Fruit fly (Drosophila melanogaster): ENCODE measurements around the gene sstn.

Gene sstn

dm6 chr3L:15107158-15107775 is 12.7 kb upstream of the sstn start (continued):
- no peak for TF ChIP-seq Hr3 (GFP tag; optimal IDR thresholded peaks at IDR 0.05)
- TF ChIP-seq sr (GFP tag; IDR thresholded peaks at IDR 0.05): no peak
- no peak for TF ChIP-seq Rfx (GFP tag; IDR thresholded peaks at IDR 0.05)
- TF ChIP-seq crol (GFP tag; IDR thresholded peaks at IDR 0.05): peak; percentile 77
- TF ChIP-seq CG4360 (GFP tag; IDR thresholded peaks at IDR 0.05): peak; percentile 84
- TF ChIP-seq cas (GFP tag; IDR thresholded peaks at IDR 0.05): no peak
- TF ChIP-seq Max (GFP tag; optimal IDR thresholded peaks at IDR 0.05): no peak
- no peak for TF ChIP-seq CG14014 (GFP tag; IDR thresholded peaks at IDR 0.05)
- no peak for TF ChIP-seq E2f2 (GFP tag; IDR thresholded peaks at IDR 0.05)
- TF ChIP-seq CG6813 (GFP tag; optimal IDR thresholded peaks at IDR 0.05): no peak
- TF ChIP-seq Fer2 (tag; optimal IDR thresholded peaks at IDR 0.05): no peak
- TF ChIP-seq Hand (GFP tag; optimal IDR thresholded peaks at IDR 0.05): no peak
- TF ChIP-seq row (GFP tag; IDR thresholded peaks at IDR 0.05): no peak
- no peak for TF ChIP-seq vnd (GFP tag; IDR thresholded peaks at IDR 0.05; ENCODE audit: partially characterized antibody)
- TF ChIP-seq CG8478 (optimal IDR thresholded peaks at IDR 0.05): no peak
- no peak for TF ChIP-seq Sry-β (GFP tag; optimal IDR thresholded peaks at IDR 0.05)
- no peak for TF ChIP-seq Dad (GFP tag; optimal IDR thresholded peaks at IDR 0.05)
- TF ChIP-seq prd (optimal IDR thresholded peaks at IDR 0.05): no peak
- TF ChIP-seq prd (GFP tag; IDR thresholded peaks at IDR 0.05): no peak
- TF ChIP-seq CG9609 (GFP tag; optimal IDR thresholded peaks at IDR 0.05): no peak
- TF ChIP-seq bbx (GFP tag; IDR thresholded peaks at IDR 0.05; ENCODE audit: partially characterized antibody): peak; percentile 46; the same call in 1 of the 2 replicates
- TF ChIP-seq CG1602 (GFP tag; optimal IDR thresholded peaks at IDR 0.05): no peak
- no peak for TF ChIP-seq bcd (GFP tag; optimal IDR thresholded peaks at IDR 0.05)
- no peak for TF ChIP-seq YL-1 (GFP tag; optimal IDR thresholded peaks at IDR 0.05)
- TF ChIP-seq ems (GFP tag; optimal IDR thresholded peaks at IDR 0.05): no peak
- no peak for TF ChIP-seq CoRest (tag; optimal IDR thresholded peaks at IDR 0.05)
- peak; percentile 87 for TF ChIP-seq abd-A (tag; optimal IDR thresholded peaks at IDR 0.05)
- no peak for TF ChIP-seq sens-2 (GFP tag; IDR thresholded peaks at IDR 0.05)
- no peak for TF ChIP-seq HLHmδ (GFP tag; optimal IDR thresholded peaks at IDR 0.05)
- no peak for TF ChIP-seq p53 (GFP tag; optimal IDR thresholded peaks at IDR 0.05)
- TF ChIP-seq dmrt99B (tag; optimal IDR thresholded peaks at IDR 0.05): no peak
- TF ChIP-seq sd (tag; optimal IDR thresholded peaks at IDR 0.05): peak; percentile 5
- TF ChIP-seq CG43689 (GFP tag; IDR thresholded peaks at IDR 0.05): no peak
- TF ChIP-seq CG34422 (GFP tag; IDR thresholded peaks at IDR 0.05): no peak; the same call in 2 of the 3 replicates
- no peak for TF ChIP-seq Gug (GFP tag; IDR thresholded peaks at IDR 0.05)
- TF ChIP-seq CG34224 (GFP tag; IDR thresholded peaks at IDR 0.05; ENCODE audit: partially characterized antibody): peak; percentile 12; the same call in 1 of the 3 replicates

dm6 chr3L:15105566-15106207 is 11.2 kb upstream of the sstn start, which contains the start of gene CG45071:
TSS of gene CG45071 (plus strand) at chr3L:15105882.
- 0 out of 3 replicates have a peak, but pooled peaks have one; percentile 16 for TF ChIP-seq Opbp (GFP tag; IDR thresholded peaks at IDR 0.05; ENCODE audit: partially characterized antibody)
- no peak for TF ChIP-seq NfI (GFP tag; optimal IDR thresholded peaks at IDR 0.05)
- TF ChIP-seq sisA (GFP tag; IDR thresholded peaks at IDR 0.05): no peak
- TF ChIP-seq esg (GFP tag; conservative IDR thresholded peaks at IDR 0.05): no peak
- TF ChIP-seq nom (GFP tag; optimal IDR thresholded peaks at IDR 0.05): peak; percentile 47
- TF ChIP-seq cg (GFP tag; optimal IDR thresholded peaks at IDR 0.05): peak; percentile 2
- peak; percentile 48 for TF ChIP-seq Adf1 (GFP tag; IDR thresholded peaks at IDR 0.05)
- 0 out of 4 replicates have a peak, but pooled peaks have one; percentile 61 for TF ChIP-seq chinmo (GFP tag; IDR thresholded peaks at IDR 0.05; ENCODE audit: partially characterized antibody)
- TF ChIP-seq CG5953 (GFP tag; IDR thresholded peaks at IDR 0.05): no peak
- TF ChIP-seq CG3726 (GFP tag; IDR thresholded peaks at IDR 0.05): 0 out of 3 replicates have a peak, but pooled peaks have one; percentile 51
- peak; percentile 79 for TF ChIP-seq onecut (GFP tag; IDR thresholded peaks at IDR 0.05)
- peak; percentile 11; the same call in 1 of the 2 replicates for TF ChIP-seq bbx (GFP tag; IDR thresholded peaks at IDR 0.05; ENCODE audit: partially characterized antibody)
- TF ChIP-seq Drgx (GFP tag; IDR thresholded peaks at IDR 0.05): peak; percentile 25; the same call in 1 of the 2 replicates
- TF ChIP-seq CG43689 (GFP tag; IDR thresholded peaks at IDR 0.05): 0 out of 2 replicates have a peak, but pooled peaks have one; percentile 15
- TF ChIP-seq trh (GFP tag; optimal IDR thresholded peaks at IDR 0.05): no peak
- TF ChIP-seq crol (GFP tag; IDR thresholded peaks at IDR 0.05): peak; percentile 93
- TF ChIP-seq CG6854 (GFP tag; optimal IDR thresholded peaks at IDR 0.05): peak; percentile 59
- peak; percentile 26 for TF ChIP-seq Deaf1 (tag; optimal IDR thresholded peaks at IDR 0.05)
